Worm (Caenorhabditis elegans) whole organism, L4 larva: ENCODE results near the gene ZK1127.5.

Source experiments
- ama-1 ChIP-seq: fragments of 150-350 bp; optimal IDR thresholded peaks from 2 replicates; lab custom pipeline; 2014; ENCODE audit warnings: inconsistent platforms, mixed read lengths
- daf-19 ChIP-seq: fragments of 200-800 bp; sonication (Bioruptor generic); conservative IDR thresholded peaks from 2 replicates; pipeline ENCODE4 v1.3.6; 2022; ENCODE audit warnings: missing genetic modification characterization, missing compliant biosample characterization
- fos-1 ChIP-seq: fragments of 150-350 bp; optimal IDR thresholded peaks from 2 replicates; lab custom pipeline; 2014; ENCODE audit warnings: missing biosample characterization, missing genetic modification characterization
- jun-1 ChIP-seq: fragments of 150-350 bp; optimal IDR thresholded peaks from 2 replicates; lab custom pipeline; 2014; ENCODE audit warnings: missing biosample characterization, missing genetic modification reagents, missing genetic modification characterization
- lin-13 ChIP-seq: fragments of 150-350 bp; optimal IDR thresholded peaks from 2 replicates; lab custom pipeline; 2014; ENCODE audit warnings: missing biosample characterization, missing genetic modification reagents, missing genetic modification characterization
- lsy-2 ChIP-seq, 2 experiments: fragments of 150-350 bp in 1 of 2; sonication (generic microtip) in 1 of 2; optimal IDR thresholded peaks; 2 replicates each; lab custom pipeline; 2014 to 2017; ENCODE audit warnings: missing biosample characterization in 2 of 2, missing genetic modification characterization in 2 of 2
- mdl-1 ChIP-seq, 2 experiments: fragments of 150-350 bp in 1 of 2; sonication (generic microtip) in 1 of 2; optimal IDR thresholded peaks; 2 replicates each; lab custom pipeline; 2014 to 2017; ENCODE audit warnings: missing biosample characterization in 2 of 2, missing genetic modification characterization in 2 of 2
- unc-39 ChIP-seq: sonication (generic microtip); optimal IDR thresholded peaks from 2 replicates; lab custom pipeline; 2017; ENCODE audit warnings: missing biosample characterization, missing genetic modification characterization
- ztf-11 ChIP-seq: fragments of 150-350 bp; optimal IDR thresholded peaks from 2 replicates; lab custom pipeline; 2014; ENCODE audit warnings: missing biosample characterization, missing genetic modification characterization

DNA sequence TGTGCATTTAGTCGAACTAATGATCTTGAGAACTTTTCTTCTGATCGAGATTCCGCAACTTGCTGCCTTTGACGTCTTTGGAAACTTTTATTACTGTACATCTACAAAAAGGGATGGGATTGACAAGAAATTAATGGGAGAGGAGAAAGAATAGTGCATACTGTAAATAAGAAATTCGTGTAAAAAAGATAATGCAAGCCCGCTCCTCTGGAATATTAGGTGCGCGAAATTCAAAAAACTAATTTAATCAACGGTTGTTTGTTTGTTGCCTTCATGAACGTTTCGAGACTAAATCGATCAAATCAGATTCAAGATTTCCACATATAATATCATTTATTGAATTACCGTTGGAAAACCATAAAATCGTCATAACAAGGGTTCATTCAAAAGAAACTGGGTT, 19.4 kb downstream of the ZK1127.5 start, which contains the start of gene him-14:
- TF ChIP-seq unc-39 (no peak), lin-13 (GFP tag; lab: Kevin White, UChicago) (no peak), ztf-11 (no peak), daf-19 (GFP tag; lab: Robert Waterston, UW) (no peak), mdl-1 (tag; optimal IDR thresholded peaks at IDR 0.05; lab: Kevin White, UChicago) (no peak), fos-1 (tag; lab: Kevin White, UChicago) (no peak), jun-1 (tag; lab: Kevin White, UChicago) (no peak), lsy-2 (tag; optimal IDR thresholded peaks at IDR 0.05; lab: Kevin White, UChicago) (no peak), ama-1 (lab: Kevin White, UChicago) (no peak)
